Fruit fly (Drosophila melanogaster) whole organism, pupa: ENCODE data around the gene tweek.

Experiments used
- CG10348 ChIP-seq: fragments of 200-800 bp; sonication (Bioruptor generic); IDR thresholded peaks from 2 replicates; pipeline ENCODE4 v1.3.6; 2022; ENCODE audit warnings: missing biosample characterization, missing genetic modification characterization
- CG12605 ChIP-seq: fragments of 200-800 bp; sonication (Bioruptor generic); IDR thresholded peaks from 2 replicates; pipeline ENCODE4 v1.3.6; 2022; ENCODE audit warnings: missing biosample characterization, missing genetic modification characterization
- CG13204 ChIP-seq: fragments of 200-800 bp; sonication (Bioruptor generic); optimal IDR thresholded peaks from 2 replicates; lab custom pipeline; 2018; ENCODE audit warnings: missing biosample characterization, mild to moderate bottlenecking, missing genetic modification characterization, moderate library complexity
- CG14655 ChIP-seq: fragments of 200-800 bp; sonication (Bioruptor generic); optimal IDR thresholded peaks from 3 replicates; lab custom pipeline; 2017; ENCODE audit warnings: mild to moderate bottlenecking, missing biosample characterization, missing genetic modification reagents, missing genetic modification characterization
- CG15710 ChIP-seq: fragments of 200-800 bp; sonication (Bioruptor generic); optimal IDR thresholded peaks from 2 replicates; lab custom pipeline; 2018; ENCODE audit warnings: missing biosample characterization, mild to moderate bottlenecking, missing genetic modification characterization, moderate library complexity
- CG17806 ChIP-seq: fragments of 200-800 bp; sonication (Bioruptor generic); optimal IDR thresholded peaks from 2 replicates; lab custom pipeline; 2018; ENCODE audit warnings: missing biosample characterization, mild to moderate bottlenecking, missing genetic modification characterization, moderate library complexity
- CG32121 ChIP-seq: fragments of 200-800 bp; sonication (Bioruptor generic); IDR thresholded peaks from 2 replicates; pipeline ENCODE4 v1.3.6; 2022; ENCODE audit warnings: missing biosample characterization, missing genetic modification characterization
- CG34367 ChIP-seq: fragments of 200-800 bp; sonication (Bioruptor generic); optimal IDR thresholded peaks from 2 replicates; lab custom pipeline; 2018; ENCODE audit warnings: missing biosample characterization, mild to moderate bottlenecking, missing genetic modification characterization
- CG4496 ChIP-seq: fragments of 200-800 bp; sonication (Bioruptor generic); IDR thresholded peaks from 3 replicates; pipeline ENCODE4 v1.3.6; 2022; ENCODE audit warnings: missing biosample characterization, missing genetic modification characterization
- CG8159 ChIP-seq: fragments of 200-800 bp; sonication (Bioruptor generic); optimal IDR thresholded peaks from 3 replicates; lab custom pipeline; 2018; ENCODE audit warnings: missing biosample characterization, mild to moderate bottlenecking, missing genetic modification characterization, moderate library complexity
- CG8301 ChIP-seq: fragments of 200-800 bp; sonication (Bioruptor generic); optimal IDR thresholded peaks from 2 replicates; lab custom pipeline; 2018; ENCODE audit warnings: missing biosample characterization, mild to moderate bottlenecking, missing genetic modification characterization
- CG9948 ChIP-seq: fragments of 200-800 bp; sonication (Bioruptor generic); optimal IDR thresholded peaks from 2 replicates; lab custom pipeline; 2018; ENCODE audit warnings: missing biosample characterization, mild to moderate bottlenecking, missing genetic modification characterization, moderate library complexity
- D1 ChIP-seq: fragments of 200-800 bp; sonication (Bioruptor generic); optimal IDR thresholded peaks from 2 replicates; lab custom pipeline; 2018; ENCODE audit warnings: missing biosample characterization, mild to moderate bottlenecking, missing genetic modification characterization, moderate library complexity
- EcR ChIP-seq: fragments of 200-800 bp; sonication (Bioruptor generic); optimal IDR thresholded peaks from 3 replicates; lab custom pipeline; 2019; ENCODE audit warnings: missing biosample characterization, missing genetic modification characterization, mild to moderate bottlenecking, moderate library complexity, missing genetic modification reagents
- Ets98B ChIP-seq: fragments of 200-800 bp; sonication (Bioruptor generic); IDR thresholded peaks from 2 replicates; pipeline ENCODE4 v1.3.6; 2022; ENCODE audit warnings: missing biosample characterization, missing genetic modification characterization
- Pif1A ChIP-seq: fragments of 200-800 bp; sonication (Bioruptor generic); optimal IDR thresholded peaks from 3 replicates; lab custom pipeline; 2016; ENCODE audit warnings: missing biosample characterization, missing genetic modification characterization
- Pif1B ChIP-seq: fragments of 200-800 bp; sonication (Bioruptor generic); optimal IDR thresholded peaks from 3 replicates; lab custom pipeline; 2016; ENCODE audit warnings: missing biosample characterization, missing genetic modification characterization
- Snoo ChIP-seq: fragments of 200-800 bp; sonication (Bioruptor generic); optimal IDR thresholded peaks from 3 replicates; lab custom pipeline; 2017; ENCODE audit warnings: missing biosample characterization, mild to moderate bottlenecking, missing genetic modification characterization, inconsistent platforms
- fd96Ca ChIP-seq: fragments of 200-800 bp; sonication (Bioruptor generic); IDR thresholded peaks from 3 replicates; pipeline ENCODE4 v1.3.6; 2022; ENCODE audit warnings: missing biosample characterization, missing genetic modification characterization
- gl ChIP-seq: fragments of 200-800 bp; sonication (Bioruptor generic); optimal IDR thresholded peaks from 2 replicates; lab custom pipeline; 2018; ENCODE audit warnings: missing biosample characterization, mild to moderate bottlenecking, missing genetic modification characterization
- rn ChIP-seq: fragments of 200-800 bp; sonication (Bioruptor generic); IDR thresholded peaks from 2 replicates; pipeline ENCODE4 v1.3.6; 2022; ENCODE audit warnings: missing biosample characterization, missing genetic modification characterization

The tweek gene

DNA sequence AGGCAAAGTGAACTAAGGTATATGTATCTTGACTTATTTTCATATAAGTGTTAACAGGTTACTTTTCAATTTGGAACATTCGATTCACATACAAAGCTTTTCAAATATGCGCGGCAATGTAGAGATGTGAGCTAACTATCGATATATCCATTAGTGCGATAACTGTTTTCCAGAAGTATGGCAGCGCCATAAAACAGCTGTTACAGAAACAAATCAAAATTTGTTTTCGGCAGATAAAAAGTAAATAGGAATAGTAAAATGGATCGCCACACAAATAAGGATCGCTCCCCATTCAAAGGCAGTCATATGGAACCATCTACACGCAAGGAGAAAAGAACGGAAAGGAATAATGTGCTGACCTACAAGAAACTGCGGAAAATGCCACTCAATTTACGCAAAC, 9.0 kb upstream of the tweek start, which contains the start of the genes CG32832, CG31743 and CG34313:
TSS of gene CG32832 (minus strand) at position 3 of the 400 bp plus-strand sequence.
TSS of gene CG31743 (plus strand) at position 230 of the 400 bp plus-strand sequence.
TSS of gene CG34313 (plus strand) at position 230 of the 400 bp plus-strand sequence.
- TF ChIP-seq CG10348 (GFP tag; lab: Robert Waterston, UW) (no peak), Snoo (tag; lab: Kevin White, UChicago) (no peak), D1 (no peak), Pif1A (no peak), CG17806 (tag; lab: Kevin White, UChicago) (no peak), CG34367 (tag; lab: Kevin White, UChicago) (no peak), fd96Ca (no peak), CG9948 (no peak), CG13204 (no peak)

DNA sequence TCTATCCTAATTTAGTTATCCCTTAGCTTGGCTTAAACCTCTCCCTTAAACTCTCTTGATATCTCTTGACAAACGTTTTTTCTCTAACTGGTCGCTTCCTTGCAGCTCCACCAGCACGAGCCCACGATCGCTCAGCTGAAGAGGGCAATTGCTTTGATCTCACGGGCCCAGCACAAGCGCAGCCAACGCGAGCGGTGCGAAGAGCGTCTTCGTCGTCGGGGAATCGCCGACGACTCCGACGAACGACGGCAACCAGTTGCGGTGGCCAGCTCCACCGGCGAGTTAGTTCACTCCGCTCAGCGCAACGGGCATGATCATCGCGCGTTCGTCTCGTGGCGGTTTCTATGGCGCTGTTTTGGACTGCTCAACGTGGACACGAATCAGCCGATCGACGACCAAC, 7.4 kb upstream of the tweek start:
- TF ChIP-seq CG8159 (tag; lab: Kevin White, UChicago): no peak
- no peak for TF ChIP-seq CG15710 (tag; lab: Kevin White, UChicago)
- peak; percentile 24 for TF ChIP-seq Pif1B (GFP tag; lab: Kevin White, UChicago)
- peak; percentile 63 for TF ChIP-seq fd96Ca
- peak; percentile 41; the same call in 1 of the 2 replicates for TF ChIP-seq CG32121
- TF ChIP-seq Ets98B (GFP tag; lab: Robert Waterston, UW): peak; percentile 70
- peak; percentile 75 for TF ChIP-seq CG4496 (GFP tag; lab: Robert Waterston, UW)
- TF ChIP-seq CG8301 (tag; lab: Kevin White, UChicago): no peak
- TF ChIP-seq Pif1A: peak; percentile 2
- TF ChIP-seq CG17806 (tag; lab: Kevin White, UChicago): no peak
- no peak for TF ChIP-seq EcR
- TF ChIP-seq gl (tag; lab: Kevin White, UChicago): no peak
- TF ChIP-seq D1: no peak
- TF ChIP-seq CG10348 (GFP tag; lab: Robert Waterston, UW): no peak
- no peak for TF ChIP-seq CG34367 (tag; lab: Kevin White, UChicago)
- TF ChIP-seq CG14655 (GFP tag; lab: Kevin White, UChicago): no peak
- TF ChIP-seq CG13204: peak; percentile 86
- TF ChIP-seq CG12605 (GFP tag; lab: Robert Waterston, UW): peak; percentile 54; the same call in 1 of the 2 replicates
- no peak for TF ChIP-seq CG9948
- TF ChIP-seq rn (GFP tag; lab: Robert Waterston, UW): no peak
- TF ChIP-seq Snoo (tag; lab: Kevin White, UChicago): no peak

DNA sequence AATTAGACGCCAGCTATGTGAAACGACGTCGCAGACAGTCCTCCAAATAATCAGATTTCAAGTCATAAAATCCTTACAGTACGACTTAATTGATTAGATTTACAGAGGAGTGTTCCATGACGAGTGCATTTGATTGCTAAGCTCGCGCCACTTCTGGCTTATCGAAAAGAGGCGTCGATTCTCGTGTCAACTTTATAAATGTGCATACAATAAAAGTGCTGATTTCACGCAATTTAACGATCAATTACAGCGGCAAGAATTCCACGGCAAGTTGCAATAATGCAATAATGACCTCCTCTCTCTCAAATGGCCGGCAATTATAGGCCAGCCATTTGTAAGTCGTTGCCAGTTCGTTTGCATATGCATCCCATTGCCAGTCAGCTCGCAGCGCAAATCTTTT, 5.9 kb upstream of the tweek start:
- no peak for TF ChIP-seq rn (GFP tag; lab: Robert Waterston, UW)
- no peak for TF ChIP-seq CG4496 (GFP tag; lab: Robert Waterston, UW)
- no peak for TF ChIP-seq CG32121
- TF ChIP-seq Pif1B (GFP tag; lab: Kevin White, UChicago): no peak
- TF ChIP-seq CG13204: no peak
- no peak for TF ChIP-seq D1
- TF ChIP-seq Snoo (tag; lab: Kevin White, UChicago): no peak
- TF ChIP-seq CG14655 (GFP tag; lab: Kevin White, UChicago): no peak
- no peak for TF ChIP-seq CG12605 (GFP tag; lab: Robert Waterston, UW)
- TF ChIP-seq CG8159 (tag; lab: Kevin White, UChicago): no peak
- TF ChIP-seq CG15710 (tag; lab: Kevin White, UChicago): no peak
- no peak for TF ChIP-seq Ets98B (GFP tag; lab: Robert Waterston, UW)
- no peak for TF ChIP-seq gl (tag; lab: Kevin White, UChicago)
- no peak for TF ChIP-seq CG8301 (tag; lab: Kevin White, UChicago)
- no peak for TF ChIP-seq CG34367 (tag; lab: Kevin White, UChicago)
- no peak for TF ChIP-seq CG17806 (tag; lab: Kevin White, UChicago)
- no peak for TF ChIP-seq EcR
- no peak for TF ChIP-seq CG10348 (GFP tag; lab: Robert Waterston, UW)
- TF ChIP-seq Pif1A: no peak

DNA sequence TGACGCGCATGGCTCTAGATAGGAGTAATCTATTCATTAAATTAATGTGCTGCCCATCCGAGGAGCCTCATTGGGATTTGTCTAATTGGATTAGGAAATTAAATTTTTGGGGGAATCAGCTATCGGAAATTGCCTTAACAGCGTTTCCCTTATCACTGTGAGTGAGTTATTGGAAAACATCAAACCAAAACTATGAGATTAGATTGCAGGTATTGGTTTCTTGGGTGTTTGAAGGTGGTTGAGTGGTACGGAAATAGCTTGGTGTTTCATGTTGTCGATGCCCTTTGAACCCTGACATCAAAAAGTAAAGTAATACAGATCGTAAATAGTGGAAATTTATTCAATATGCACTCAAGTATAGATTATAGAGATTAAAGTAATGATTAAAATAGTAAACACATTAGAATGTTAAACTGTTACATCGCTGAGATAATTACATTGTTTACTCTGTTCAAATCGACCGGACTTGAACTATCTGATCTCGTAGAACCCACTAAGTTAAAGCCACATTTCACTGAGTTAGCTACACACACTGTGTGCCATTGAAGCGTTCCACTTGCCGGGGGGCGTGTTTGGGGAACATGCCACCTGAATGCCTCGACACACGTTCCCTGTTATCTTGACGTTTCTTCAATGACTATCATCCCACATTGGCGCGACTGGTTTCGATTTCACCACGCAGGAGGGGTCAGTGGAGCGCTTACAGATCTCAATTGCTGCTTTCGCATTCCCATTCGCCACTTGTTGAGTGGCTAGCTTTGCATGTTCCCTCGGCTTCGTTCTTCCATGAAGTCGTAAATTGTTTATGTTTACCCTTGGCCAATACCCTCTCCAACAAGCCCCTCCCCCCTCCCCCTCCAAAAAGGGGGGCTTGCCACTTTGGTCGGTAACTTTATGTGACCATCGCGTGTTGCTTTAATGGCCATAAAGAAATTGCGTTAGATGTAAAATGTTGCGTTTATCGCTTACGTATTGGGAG, 5.1 kb upstream of the tweek start:
- TF ChIP-seq EcR (peak; percentile 61), D1 (no peak)

DNA sequence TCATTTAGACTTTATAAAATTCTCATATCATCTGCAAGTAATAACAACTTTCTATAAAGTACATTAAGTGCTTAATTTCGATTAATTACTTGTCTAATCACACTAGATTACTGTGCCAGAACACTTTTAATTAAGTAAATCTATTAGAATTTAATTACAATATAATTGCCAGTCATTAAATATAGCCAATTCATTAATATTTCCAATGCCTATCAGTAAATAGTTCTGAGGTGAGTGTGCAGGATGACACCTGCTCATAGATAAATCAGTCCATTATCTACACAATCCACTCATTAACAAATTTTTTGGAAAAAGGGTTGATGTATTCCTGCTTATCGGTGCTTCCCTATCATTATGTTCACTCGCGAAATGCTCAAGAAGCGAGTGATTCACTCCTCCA, 3.6 kb upstream of the tweek start:
- no peak for TF ChIP-seq D1
- no peak for TF ChIP-seq CG10348 (GFP tag; lab: Robert Waterston, UW)
- TF ChIP-seq CG17806 (tag; lab: Kevin White, UChicago): no peak
- TF ChIP-seq CG13204: no peak
- TF ChIP-seq CG4496 (GFP tag; lab: Robert Waterston, UW): no peak
- no peak for TF ChIP-seq CG9948
- TF ChIP-seq Pif1B (GFP tag; lab: Kevin White, UChicago): no peak
- no peak for TF ChIP-seq EcR
- TF ChIP-seq Snoo (tag; lab: Kevin White, UChicago): no peak
- no peak for TF ChIP-seq rn (GFP tag; lab: Robert Waterston, UW)
- no peak for TF ChIP-seq gl (tag; lab: Kevin White, UChicago)
- no peak for TF ChIP-seq CG12605 (GFP tag; lab: Robert Waterston, UW)
- no peak for TF ChIP-seq CG15710 (tag; lab: Kevin White, UChicago)
- TF ChIP-seq fd96Ca: no peak
- no peak for TF ChIP-seq CG8301 (tag; lab: Kevin White, UChicago)
- no peak for TF ChIP-seq CG32121
- TF ChIP-seq Ets98B (GFP tag; lab: Robert Waterston, UW): no peak
- no peak for TF ChIP-seq Pif1A
- TF ChIP-seq CG34367 (tag; lab: Kevin White, UChicago): no peak
- TF ChIP-seq CG8159 (tag; lab: Kevin White, UChicago): no peak
